Fruit fly (Drosophila melanogaster) whole organism, embryonic: ENCODE results near the gene CG31898.

Experiments used
- CG11456 ChIP-seq: fragments of 200-800 bp; sonication (Bioruptor generic); IDR thresholded peaks from 3 replicates; pipeline ENCODE4 v1.3.6; 2022; ENCODE audit warnings: missing biosample characterization, missing genetic modification characterization
- CG12942 ChIP-seq: fragments of 200-800 bp; sonication (Bioruptor generic); optimal IDR thresholded peaks from 3 replicates; lab custom pipeline; 2016; ENCODE audit warnings: missing biosample characterization, missing genetic modification characterization
- CG13894 ChIP-seq: fragments of 200-800 bp; sonication (Bioruptor generic); optimal IDR thresholded peaks from 3 replicates; lab custom pipeline; 2018; ENCODE audit warnings: missing biosample characterization, mild to moderate bottlenecking, missing genetic modification characterization, moderate library complexity
- CG14050 ChIP-seq: fragments of 200-800 bp; sonication (Bioruptor generic); IDR thresholded peaks from 3 replicates; pipeline ENCODE4 v1.3.6; 2022; ENCODE audit warnings: missing biosample characterization, missing genetic modification characterization
- CG1602 ChIP-seq: fragments of 200-800 bp; sonication (Bioruptor generic); optimal IDR thresholded peaks from 3 replicates; lab custom pipeline; 2016; ENCODE audit warnings: missing biosample characterization, missing genetic modification characterization
- CG16815 ChIP-seq: fragments of 200-800 bp; sonication (Bioruptor generic); optimal IDR thresholded peaks from 3 replicates; lab custom pipeline; 2017; ENCODE audit warnings: missing biosample characterization, mild to moderate bottlenecking, missing genetic modification characterization
- CG1832 ChIP-seq: fragments of 200-800 bp; sonication (Bioruptor generic); optimal IDR thresholded peaks from 2 replicates; lab custom pipeline; 2017; ENCODE audit warnings: missing biosample characterization, mild to moderate bottlenecking, missing genetic modification characterization, inconsistent platforms
- CG2199 ChIP-seq: fragments of 200-800 bp; sonication (Bioruptor generic); IDR thresholded peaks from 3 replicates; pipeline ENCODE4 v1.3.6; 2022; ENCODE audit warnings: missing biosample characterization, missing genetic modification characterization
- CG2712 ChIP-seq: fragments of 200-800 bp; optimal IDR thresholded peaks from 3 replicates; lab custom pipeline; 2019; ENCODE audit warnings: missing biosample characterization, mild to moderate bottlenecking, missing genetic modification characterization, moderate library complexity
- CG3281 ChIP-seq: fragments of 200-800 bp; sonication (Bioruptor generic); optimal IDR thresholded peaks from 3 replicates; lab custom pipeline; 2017; ENCODE audit warnings: missing biosample characterization, mild to moderate bottlenecking, missing genetic modification characterization
- CG33213 ChIP-seq: fragments of 200-800 bp; sonication (Bioruptor generic); optimal IDR thresholded peaks from 3 replicates; lab custom pipeline; 2016; ENCODE audit warnings: missing biosample characterization, missing genetic modification characterization
- CG3726 ChIP-seq: fragments of 200-800 bp; sonication (Bioruptor generic); IDR thresholded peaks from 3 replicates; pipeline ENCODE4, ENCODE4 v1.3.6; 2022; ENCODE audit warnings: missing biosample characterization, missing genetic modification characterization
- CG7786 ChIP-seq: fragments of 200-800 bp; sonication (Bioruptor generic); optimal IDR thresholded peaks from 2 replicates; lab custom pipeline; 2016; ENCODE audit warnings: missing biosample characterization, missing genetic modification characterization
- CG7928 ChIP-seq: fragments of 200-800 bp; sonication (Bioruptor generic); optimal IDR thresholded peaks from 2 replicates; lab custom pipeline; 2017; ENCODE audit warnings: missing biosample characterization, mild to moderate bottlenecking, missing genetic modification characterization
- CG9437 ChIP-seq: fragments of 200-800 bp; sonication (Bioruptor generic); optimal IDR thresholded peaks from 2 replicates; lab custom pipeline; 2018; ENCODE audit warnings: missing biosample characterization, mild to moderate bottlenecking, missing genetic modification characterization
- CG9817 ChIP-seq: fragments of 200-800 bp; sonication (Bioruptor generic); optimal IDR thresholded peaks from 2 replicates; lab custom pipeline; 2018; ENCODE audit warnings: missing biosample characterization, mild to moderate bottlenecking, missing genetic modification characterization, moderate library complexity
- Dp ChIP-seq: fragments of 200-800 bp; sonication (Bioruptor generic); optimal IDR thresholded peaks from 2 replicates; lab custom pipeline; 2018; ENCODE audit warnings: missing biosample characterization, mild to moderate bottlenecking, missing genetic modification characterization, moderate library complexity
- E2f1 ChIP-seq: fragments of 200-800 bp; sonication (Bioruptor generic); IDR thresholded peaks from 2 replicates; pipeline ENCODE4 v1.3.6; 2022; ENCODE audit warnings: missing biosample characterization, missing genetic modification characterization
- Ets65A ChIP-seq: fragments of 200-800 bp; sonication (Bioruptor generic); peaks from one replicate; lab custom pipeline; 2016; ENCODE audit warnings: missing biosample characterization, missing genetic modification characterization
- HLHmδ ChIP-seq: fragments of 200-800 bp; sonication (Bioruptor generic); optimal IDR thresholded peaks from 2 replicates; lab custom pipeline; 2018; ENCODE audit warnings: missing biosample characterization, mild to moderate bottlenecking, missing genetic modification characterization, moderate library complexity
- Lpt ChIP-seq: fragments of >200 bp; optimal IDR thresholded peaks from 2 replicates; lab custom pipeline; 2018; ENCODE audit warnings: missing biosample characterization, missing genetic modification characterization
- MTF-1 ChIP-seq: fragments of 200-800 bp; sonication (Bioruptor generic); optimal IDR thresholded peaks from 2 replicates; lab custom pipeline; 2018; ENCODE audit warnings: missing biosample characterization, mild to moderate bottlenecking, missing genetic modification characterization, borderline replicate concordance
- Med ChIP-seq: fragments of 200-800 bp; sonication (Bioruptor generic); peaks from one replicate; lab custom pipeline; 2016; ENCODE audit warnings: missing biosample characterization, missing genetic modification characterization, mild to moderate bottlenecking, inconsistent platforms, moderate library complexity
- Optix ChIP-seq: fragments of 200-800 bp; sonication (Bioruptor generic); IDR thresholded peaks from 3 replicates; pipeline ENCODE4 v1.3.6; 2022; ENCODE audit warnings: missing biosample characterization, missing genetic modification characterization
- Rx ChIP-seq: fragments of 200-800 bp; sonication (Bioruptor generic); IDR thresholded peaks from 2 replicates; pipeline ENCODE4 v1.3.6; 2022; ENCODE audit warnings: missing biosample characterization, missing genetic modification characterization
- Spps ChIP-seq: fragments of 200-800 bp; sonication (Bioruptor generic); optimal IDR thresholded peaks from 2 replicates; lab custom pipeline; 2018; ENCODE audit warnings: missing biosample characterization, mild to moderate bottlenecking, missing genetic modification characterization
- Tbp ChIP-seq: fragments of >200 bp; optimal IDR thresholded peaks from 2 replicates; lab custom pipeline; 2018; ENCODE audit warnings: missing biosample characterization, missing genetic modification characterization
- Trl ChIP-seq, 3 experiments: fragments of >200 bp in 2 of 3; fragments of 200-800 bp in 1 of 3; sonication (Bioruptor generic) in 1 of 3; optimal IDR thresholded peaks; 2 replicates in 1 of 3; 3 replicates in 2 of 3; lab custom pipeline; 2016 to 2017; ENCODE audit warnings: missing biosample characterization in 1 of 3, missing genetic modification characterization in 1 of 3
- ara ChIP-seq: fragments of 200-800 bp; sonication (Bioruptor generic); IDR thresholded peaks from 2 replicates; pipeline ENCODE4 v1.3.6; 2022; ENCODE audit warnings: missing biosample characterization, missing genetic modification characterization
- ewg ChIP-seq: fragments of 200-800 bp; sonication (Bioruptor generic); optimal IDR thresholded peaks from 3 replicates; lab custom pipeline; 2017; ENCODE audit warnings: mild to moderate bottlenecking, missing biosample characterization, missing genetic modification reagents, missing genetic modification characterization
- fd3F ChIP-seq: fragments of 200-800 bp; sonication (Bioruptor generic); optimal IDR thresholded peaks from 2 replicates; lab custom pipeline; 2018; ENCODE audit warnings: missing biosample characterization, mild to moderate bottlenecking, missing genetic modification characterization, moderate library complexity
- mld ChIP-seq: fragments of 200-800 bp; sonication (Bioruptor generic); IDR thresholded peaks from 3 replicates; pipeline ENCODE4 v1.3.6; 2022; ENCODE audit warnings: missing biosample characterization, missing genetic modification characterization; ENCODE audit not compliant: partially characterized antibody
- org-1 ChIP-seq: fragments of 200-800 bp; sonication (Bioruptor generic); optimal IDR thresholded peaks from 2 replicates; lab custom pipeline; 2017; ENCODE audit warnings: missing biosample characterization, missing genetic modification characterization
- phol ChIP-seq: fragments of 200-800 bp; sonication (Bioruptor generic); optimal IDR thresholded peaks from 3 replicates; lab custom pipeline; 2018; ENCODE audit warnings: missing biosample characterization, mild to moderate bottlenecking, missing genetic modification characterization, moderate library complexity
- pros ChIP-seq: fragments of 200-800 bp; sonication (Bioruptor generic); optimal IDR thresholded peaks from 3 replicates; lab custom pipeline; 2019; ENCODE audit warnings: missing biosample characterization, mild to moderate bottlenecking, missing genetic modification characterization, moderate library complexity
- sens ChIP-seq: fragments of 200-800 bp; sonication (Bioruptor generic); peaks from one replicate; lab custom pipeline; 2016; ENCODE audit warnings: missing biosample characterization, missing genetic modification characterization
- seq ChIP-seq: fragments of 200-800 bp; sonication (Bioruptor generic); IDR thresholded peaks from 2 replicates; pipeline ENCODE4 v1.3.6; 2022; ENCODE audit warnings: missing biosample characterization, missing genetic modification characterization
- sisA ChIP-seq: fragments of 200-800 bp; sonication (Bioruptor generic); IDR thresholded peaks from 2 replicates; pipeline ENCODE4 v1.3.6; 2022; ENCODE audit warnings: missing biosample characterization, missing genetic modification characterization
- so ChIP-seq: fragments of 200-800 bp; sonication (Bioruptor generic); IDR thresholded peaks from 3 replicates; pipeline ENCODE4 v1.3.6; 2022; ENCODE audit warnings: missing biosample characterization, missing genetic modification characterization
- sob ChIP-seq: fragments of 200-800 bp; sonication (Bioruptor generic); IDR thresholded peaks from 2 replicates; pipeline ENCODE4 v1.3.6; 2022; ENCODE audit warnings: missing biosample characterization, missing genetic modification characterization
- tap ChIP-seq: fragments of 200-800 bp; optimal IDR thresholded peaks from 3 replicates; lab custom pipeline; 2019; ENCODE audit warnings: missing biosample characterization, mild to moderate bottlenecking, missing genetic modification characterization, moderate library complexity
- tio ChIP-seq: fragments of 200-800 bp; sonication (Bioruptor generic); optimal IDR thresholded peaks from 2 replicates; lab custom pipeline; 2017; ENCODE audit warnings: missing biosample characterization, missing genetic modification characterization, inconsistent platforms
- twi ChIP-seq: fragments of 200-800 bp; optimal IDR thresholded peaks from 2 replicates; lab custom pipeline; 2019; ENCODE audit warnings: missing biosample characterization, mild to moderate bottlenecking, missing genetic modification characterization, moderate library complexity

The CG31898 gene

dm6 chr2L:8424662-8425208, 24.5 kb downstream of the CG31898 start (continued):
- TF ChIP-seq Lpt (GFP tag; lab: Kevin White, UChicago) (no peak), fd3F (no peak), MTF-1 (GFP tag; lab: Kevin White, UChicago) (no peak), E2f1 (GFP tag; lab: Robert Waterston, UW) (no peak), org-1 (GFP tag; lab: Kevin White, UChicago) (no peak), CG1832 (GFP tag; lab: Kevin White, UChicago) (peak; percentile 27), CG3281 (GFP tag; lab: Kevin White, UChicago) (no peak), Tbp (no peak), Rx (GFP tag; lab: Robert Waterston, UW) (no peak), CG13894 (tag; lab: Kevin White, UChicago) (peak; percentile 87), Dp (GFP tag; lab: Kevin White, UChicago) (no peak), tio (GFP tag; lab: Kevin White, UChicago) (no peak)

DNA sequence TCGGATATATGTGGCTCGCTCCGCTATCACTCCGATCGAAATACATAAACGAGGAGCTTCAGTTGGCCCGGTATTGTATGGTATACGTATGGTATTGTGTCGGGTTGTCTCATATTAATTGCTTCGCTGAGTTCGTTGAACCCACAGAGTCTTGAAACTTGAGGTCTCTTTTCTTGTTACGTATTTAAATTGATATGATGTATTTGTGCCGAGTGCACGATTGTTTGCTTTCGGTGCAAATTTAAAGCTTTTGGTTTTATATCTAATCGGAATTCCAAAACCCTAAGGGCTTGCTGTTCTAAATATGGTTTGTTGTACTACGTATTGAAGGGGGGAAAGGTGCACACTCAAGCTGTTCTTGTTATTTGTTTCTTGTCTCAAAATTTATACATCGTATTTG, 25.0 kb downstream of the CG31898 start:
- TF ChIP-seq phol (tag; lab: Kevin White, UChicago) (no peak), Med (GFP tag; lab: Kevin White, UChicago) (peak; percentile 31), sens (GFP tag; lab: Kevin White, UChicago) (peak; percentile 12), Trl (optimal IDR thresholded peaks at IDR 0.05; lab: Kevin White, UChicago) (peak in 1 of 2 experiments; percentile 15), Trl (GFP tag; optimal IDR thresholded peaks at IDR 0.05; lab: Kevin White, UChicago) (no peak)

- TF ChIP-seq CG11456 (GFP tag; lab: Robert Waterston, UW) (0 out of 3 replicates have a peak, but pooled peaks have one; percentile 21), HLHmδ (GFP tag; lab: Kevin White, UChicago) (no peak), CG14050 (no peak), CG2199 (GFP tag; lab: Robert Waterston, UW) (0 out of 3 replicates have a peak, but pooled peaks have one; percentile 39), CG16815 (GFP tag; lab: Kevin White, UChicago) (no peak), pros (peak; percentile 60), mld (GFP tag; lab: Robert Waterston, UW) (no peak), CG12942 (GFP tag; lab: Kevin White, UChicago) (no peak)
Observed at dm6 chr2L:8425962-8426759, 25.9 kb downstream of the CG31898 start.

dm6 chr2L:8426801-8427200, 26.6 kb downstream of the CG31898 start:
- TF ChIP-seq CG1602, result no peak
- TF ChIP-seq Med (GFP tag; lab: Kevin White, UChicago), result peak; percentile 63
- TF ChIP-seq CG9817 (tag; lab: Kevin White, UChicago), result no peak

dm6 chr2L:8432130-8432529, 31.9 kb downstream of the CG31898 start:
- TF ChIP-seq ewg (peak; percentile 16), so (GFP tag; lab: Robert Waterston, UW) (0 out of 3 replicates have a peak, but pooled peaks have one; percentile 11), Ets65A (GFP tag; lab: Kevin White, UChicago) (peak; percentile 91), tap (tag; lab: Kevin White, UChicago) (no peak), sisA (GFP tag; lab: Robert Waterston, UW) (0 out of 2 replicates have a peak, but pooled peaks have one; percentile 19), CG3726 (0 out of 3 replicates have a peak, but pooled peaks have one; percentile 25), CG7928 (GFP tag; lab: Kevin White, UChicago) (no peak), CG9437 (GFP tag; lab: Kevin White, UChicago) (no peak), ara (GFP tag; lab: Robert Waterston, UW) (0 out of 2 replicates have a peak, but pooled peaks have one; percentile 15), twi (tag; lab: Kevin White, UChicago) (no peak), sob (GFP tag; lab: Robert Waterston, UW) (0 out of 2 replicates have a peak, but pooled peaks have one; percentile 12), Spps (no peak), Optix (GFP tag; lab: Robert Waterston, UW) (no peak), seq (GFP tag; lab: Robert Waterston, UW) (no peak), CG2712 (no peak), CG7786 (GFP tag; lab: Kevin White, UChicago) (no peak), CG33213 (GFP tag; lab: Kevin White, UChicago) (no peak), Rx (GFP tag; lab: Robert Waterston, UW) (no peak)
